Fruit fly (Drosophila melanogaster) whole organism, prepupa: ENCODE results near the gene Naprt.

Source experiments
- CG10631 ChIP-seq: fragments of 200-800 bp; sonication (Bioruptor generic); optimal IDR thresholded peaks from 2 replicates; lab custom pipeline; 2016; ENCODE audit warnings: missing biosample characterization, missing genetic modification characterization
- CG10669 ChIP-seq: fragments of 200-800 bp; sonication (Bioruptor generic); optimal IDR thresholded peaks from 3 replicates; lab custom pipeline; 2018; ENCODE audit warnings: missing biosample characterization, mild to moderate bottlenecking, missing genetic modification characterization, moderate library complexity
- CG11294 ChIP-seq: fragments of 200-800 bp; sonication (Bioruptor generic); IDR thresholded peaks from 2 replicates; pipeline ENCODE4 v1.3.6; 2022; ENCODE audit warnings: missing biosample characterization, missing genetic modification characterization
- CG11762 ChIP-seq: fragments of 200-800 bp; sonication (Bioruptor generic); optimal IDR thresholded peaks from 3 replicates; lab custom pipeline; 2016; ENCODE audit warnings: missing biosample characterization, missing genetic modification characterization; ENCODE audit not compliant: insufficient read depth
- CG11902 ChIP-seq: fragments of 200-800 bp; sonication (Bioruptor generic); optimal IDR thresholded peaks from 3 replicates; lab custom pipeline; 2016; ENCODE audit warnings: missing biosample characterization, missing genetic modification characterization
- CG1621 ChIP-seq: fragments of 200-800 bp; sonication (Bioruptor generic); optimal IDR thresholded peaks from 3 replicates; lab custom pipeline; 2018; ENCODE audit warnings: missing biosample characterization, mild to moderate bottlenecking, missing genetic modification characterization
- CG3032 ChIP-seq: fragments of 200-800 bp; optimal IDR thresholded peaks from 2 replicates; lab custom pipeline; 2019; ENCODE audit warnings: missing biosample characterization, mild to moderate bottlenecking, missing genetic modification characterization, moderate library complexity
- CG31627 ChIP-seq: fragments of 200-800 bp; sonication (Bioruptor generic); optimal IDR thresholded peaks from 3 replicates; lab custom pipeline; 2016; ENCODE audit warnings: missing biosample characterization, missing genetic modification characterization
- CG3919 ChIP-seq: fragments of 200-800 bp; sonication (Bioruptor generic); optimal IDR thresholded peaks from 3 replicates; lab custom pipeline; 2016; ENCODE audit warnings: missing biosample characterization, missing genetic modification characterization
- CG4318 ChIP-seq: fragments of 200-800 bp; sonication (Bioruptor generic); optimal IDR thresholded peaks from 3 replicates; lab custom pipeline; 2017; ENCODE audit warnings: missing biosample characterization, mild to moderate bottlenecking, missing genetic modification characterization
- CG6163 ChIP-seq: fragments of 200-800 bp; sonication (Bioruptor generic); IDR thresholded peaks from 3 replicates; pipeline ENCODE4 v1.3.6; 2022; ENCODE audit warnings: missing biosample characterization, missing genetic modification characterization
- CG6276 ChIP-seq: fragments of 200-800 bp; sonication (Bioruptor generic); optimal IDR thresholded peaks from 2 replicates; lab custom pipeline; 2017; ENCODE audit warnings: missing biosample characterization, mild to moderate bottlenecking, missing genetic modification characterization
- CG6792 ChIP-seq: fragments of 200-800 bp; sonication (Bioruptor generic); optimal IDR thresholded peaks from 3 replicates; lab custom pipeline; 2016; ENCODE audit warnings: missing biosample characterization, missing genetic modification characterization
- CG6854 ChIP-seq: fragments of 200-800 bp; sonication (Bioruptor generic); optimal IDR thresholded peaks from 2 replicates; lab custom pipeline; 2017; ENCODE audit warnings: missing biosample characterization, mild to moderate bottlenecking, missing genetic modification characterization
- CG7368 ChIP-seq: fragments of 200-800 bp; sonication (Bioruptor generic); optimal IDR thresholded peaks from 3 replicates; lab custom pipeline; 2016; ENCODE audit warnings: missing biosample characterization, missing genetic modification characterization
- CG8119 ChIP-seq: fragments of 200-800 bp; sonication (Bioruptor generic); IDR thresholded peaks from 3 replicates; pipeline ENCODE4 v1.3.6; 2022; ENCODE audit warnings: missing biosample characterization, missing genetic modification characterization
- CG8319 ChIP-seq: fragments of 200-800 bp; sonication (Bioruptor generic); optimal IDR thresholded peaks from 3 replicates; lab custom pipeline; 2016; ENCODE audit warnings: missing biosample characterization, missing genetic modification characterization
- CG8632 ChIP-seq: fragments of 200-800 bp; sonication (Bioruptor generic); optimal IDR thresholded peaks from 3 replicates; lab custom pipeline; 2016; ENCODE audit warnings: missing biosample characterization, missing genetic modification characterization
- Eip75B ChIP-seq: fragments of 200-800 bp; sonication (Bioruptor generic); optimal IDR thresholded peaks from 3 replicates; lab custom pipeline; 2016; ENCODE audit warnings: missing biosample characterization, missing genetic modification characterization
- Eip78C ChIP-seq: fragments of 200-800 bp; sonication (Bioruptor generic); peaks from one replicate; lab custom pipeline; 2016; ENCODE audit warnings: missing biosample characterization, missing genetic modification characterization
- Eip93F ChIP-seq: fragments of 200-800 bp; sonication (Bioruptor generic); optimal IDR thresholded peaks from 2 replicates; lab custom pipeline; 2016; ENCODE audit warnings: missing biosample characterization, mild to moderate bottlenecking, missing genetic modification characterization
- Gug ChIP-seq: fragments of 200-800 bp; sonication (Bioruptor generic); IDR thresholded peaks from 2 replicates; pipeline ENCODE4 v1.3.6; 2022; ENCODE audit warnings: missing biosample characterization, missing genetic modification characterization
- Hr39 ChIP-seq: fragments of 200-800 bp; sonication (Bioruptor generic); optimal IDR thresholded peaks from 2 replicates; lab custom pipeline; 2016; ENCODE audit warnings: missing biosample characterization, missing genetic modification characterization
- Lpt ChIP-seq: fragments of 200-800 bp; sonication (Bioruptor generic); optimal IDR thresholded peaks from 3 replicates; lab custom pipeline; 2016; ENCODE audit warnings: missing biosample characterization, missing genetic modification characterization
- Met ChIP-seq: fragments of 200-800 bp; sonication (Bioruptor generic); optimal IDR thresholded peaks from 3 replicates; lab custom pipeline; 2016; ENCODE audit warnings: missing biosample characterization, missing genetic modification characterization
- Smox ChIP-seq: fragments of 200-800 bp; sonication (Bioruptor generic); optimal IDR thresholded peaks from 3 replicates; lab custom pipeline; 2016; ENCODE audit warnings: missing biosample characterization, missing genetic modification characterization
- Sox102F ChIP-seq: fragments of 200-800 bp; sonication (Bioruptor generic); optimal IDR thresholded peaks from 2 replicates; lab custom pipeline; 2016; ENCODE audit warnings: missing biosample characterization, mild to moderate bottlenecking, missing genetic modification characterization
- Sox14 ChIP-seq: fragments of 200-800 bp; sonication (Bioruptor generic); optimal IDR thresholded peaks from 3 replicates; lab custom pipeline; 2016; ENCODE audit warnings: missing biosample characterization, missing genetic modification characterization
- Sox15 ChIP-seq: fragments of 200-800 bp; sonication (Bioruptor generic); optimal IDR thresholded peaks from 3 replicates; lab custom pipeline; 2016; ENCODE audit warnings: missing biosample characterization, missing genetic modification characterization
- achi ChIP-seq: fragments of 200-800 bp; sonication (Bioruptor generic); optimal IDR thresholded peaks from 3 replicates; lab custom pipeline; 2016; ENCODE audit warnings: missing biosample characterization, missing genetic modification characterization
- acj6 ChIP-seq: fragments of 200-800 bp; sonication (Bioruptor generic); optimal IDR thresholded peaks from 3 replicates; lab custom pipeline; 2016; ENCODE audit warnings: missing biosample characterization, missing genetic modification characterization
- cyc ChIP-seq: fragments of 200-800 bp; sonication (Bioruptor generic); optimal IDR thresholded peaks from 3 replicates; lab custom pipeline; 2016; ENCODE audit warnings: missing biosample characterization, missing genetic modification characterization
- dac ChIP-seq: fragments of 200-800 bp; sonication (Bioruptor generic); optimal IDR thresholded peaks from 2 replicates; lab custom pipeline; 2017; ENCODE audit warnings: missing biosample characterization, mild to moderate bottlenecking, missing genetic modification characterization
- eg ChIP-seq: fragments of 200-800 bp; sonication (Bioruptor generic); IDR thresholded peaks from 3 replicates; pipeline ENCODE4 v1.3.6; 2022; ENCODE audit warnings: missing biosample characterization, missing genetic modification characterization
- esn ChIP-seq: fragments of 200-800 bp; sonication (Bioruptor generic); optimal IDR thresholded peaks from 2 replicates; lab custom pipeline; 2016; ENCODE audit warnings: missing biosample characterization, mild to moderate bottlenecking, missing genetic modification characterization, moderate library complexity
- pdm3 ChIP-seq: fragments of 200-800 bp; sonication (Bioruptor generic); optimal IDR thresholded peaks from 3 replicates; lab custom pipeline; 2016; ENCODE audit warnings: missing biosample characterization, missing genetic modification characterization
- salr ChIP-seq, 2 experiments: fragments of 200-800 bp; sonication (Bioruptor generic); optimal IDR thresholded peaks; 3 replicates each; lab custom pipeline; 2016 to 2018; ENCODE audit warnings: missing biosample characterization in 2 of 2, missing genetic modification characterization in 2 of 2, mild to moderate bottlenecking in 1 of 2
- spab ChIP-seq: fragments of 200-800 bp; sonication (Bioruptor generic); optimal IDR thresholded peaks from 2 replicates; lab custom pipeline; 2017; ENCODE audit warnings: missing biosample characterization, mild to moderate bottlenecking, missing genetic modification characterization, missing genetic modification reagents
- ss ChIP-seq, 2 experiments: fragments of 200-800 bp; sonication (Bioruptor generic); optimal IDR thresholded peaks; 2 replicates in 1 of 2; 3 replicates in 1 of 2; lab custom pipeline; 2017 to 2018; ENCODE audit warnings: mild to moderate bottlenecking in 2 of 2, missing biosample characterization in 2 of 2, missing genetic modification characterization in 2 of 2, moderate library complexity in 1 of 2
- vri ChIP-seq: fragments of 200-800 bp; sonication (Bioruptor generic); optimal IDR thresholded peaks from 3 replicates; lab custom pipeline; 2016; ENCODE audit warnings: missing biosample characterization, mild to moderate bottlenecking, missing genetic modification characterization

Gene Naprt

dm6 chr2L:4222002-4222920, 24.4 kb upstream of the Naprt start (continued):
- peak; percentile 96 for TF ChIP-seq CG3032 (tag; lab: Kevin White, UChicago)
- TF ChIP-seq ss (GFP tag; optimal IDR thresholded peaks at IDR 0.05; lab: Kevin White, UChicago), result peak; percentile 64 to 80
- TF ChIP-seq CG6163 (GFP tag; lab: Robert Waterston, UW), result peak; percentile 57
- TF ChIP-seq esn (GFP tag; lab: Kevin White, UChicago), result peak; percentile 84
- TF ChIP-seq dac (GFP tag; lab: Kevin White, UChicago), result peak; percentile 87
- TF ChIP-seq CG1621 (tag; lab: Kevin White, UChicago), result peak; percentile 78
- TF ChIP-seq CG11294 (GFP tag; lab: Robert Waterston, UW), result peak; percentile 55; the same call in 1 of the 2 replicates
- TF ChIP-seq CG6854 (GFP tag; lab: Kevin White, UChicago), result peak; percentile 47
- TF ChIP-seq CG8632, result peak; percentile 65
- peak; percentile 81 for TF ChIP-seq CG7368 (GFP tag; lab: Kevin White, UChicago)
- peak; percentile 78 for TF ChIP-seq Lpt
- peak; percentile 83 for TF ChIP-seq achi (GFP tag; lab: Kevin White, UChicago)
- peak; percentile 78 for TF ChIP-seq CG3919 (GFP tag; lab: Kevin White, UChicago)
- TF ChIP-seq Met (GFP tag; lab: Kevin White, UChicago), result peak; percentile 90
- peak; percentile 90 for TF ChIP-seq CG6276
- TF ChIP-seq Sox14 (GFP tag; lab: Kevin White, UChicago), result peak; percentile 93
- TF ChIP-seq CG10631 (GFP tag; lab: Kevin White, UChicago), result peak; percentile 96
- peak; percentile 64 for TF ChIP-seq CG11902 (GFP tag; lab: Kevin White, UChicago)
- TF ChIP-seq Smox (GFP tag; lab: Kevin White, UChicago), result peak; percentile 73
- peak; percentile 66; the same call in 2 of the 3 replicates for TF ChIP-seq eg (GFP tag; lab: Robert Waterston, UW)

dm6 chr2L:4221354-4222001, 23.6 kb upstream of the Naprt start, which contains the start of gene ft:
TSS of gene ft (minus strand) at chr2L:4221796.
- TF ChIP-seq CG8119, result peak; percentile 32; the same call in 1 of the 3 replicates
- no peak for TF ChIP-seq CG11762 (GFP tag; lab: Kevin White, UChicago)
- TF ChIP-seq CG31627 (GFP tag; lab: Kevin White, UChicago), result no peak
- no peak for TF ChIP-seq acj6 (GFP tag; lab: Kevin White, UChicago)
- no peak for TF ChIP-seq Hr39 (GFP tag; lab: Kevin White, UChicago)
- TF ChIP-seq CG3919 (GFP tag; lab: Kevin White, UChicago), result peak; percentile 23
- TF ChIP-seq CG6276, result no peak
- TF ChIP-seq ss (GFP tag; optimal IDR thresholded peaks at IDR 0.05; lab: Kevin White, UChicago), result peak in 1 of 2 experiments; percentile 12
- no peak for TF ChIP-seq CG8319 (GFP tag; lab: Kevin White, UChicago)
- no peak for TF ChIP-seq vri (GFP tag; lab: Kevin White, UChicago)
- TF ChIP-seq Smox (GFP tag; lab: Kevin White, UChicago), result peak; percentile 7
- no peak for TF ChIP-seq Eip75B (GFP tag; lab: Kevin White, UChicago)
- no peak for TF ChIP-seq salr (GFP tag; optimal IDR thresholded peaks at IDR 0.05; lab: Kevin White, UChicago)
- TF ChIP-seq Gug, result 0 out of 2 replicates have a peak, but pooled peaks have one; percentile 14
- TF ChIP-seq Eip78C, result peak; percentile 25
- TF ChIP-seq esn (GFP tag; lab: Kevin White, UChicago), result no peak
- TF ChIP-seq Eip93F (GFP tag; lab: Kevin White, UChicago), result no peak
- no peak for TF ChIP-seq achi (GFP tag; lab: Kevin White, UChicago)
- TF ChIP-seq, all 60 proteins: peak for 6

dm6 chr2L:4218820-4219219, 20.9 kb upstream of the Naprt start:
- TF ChIP-seq Sox102F (GFP tag; lab: Kevin White, UChicago) (no peak), CG1621 (tag; lab: Kevin White, UChicago) (no peak), Sox15 (GFP tag; lab: Kevin White, UChicago) (no peak), CG6276 (no peak), CG6792 (no peak), pdm3 (GFP tag; lab: Kevin White, UChicago) (no peak), esn (GFP tag; lab: Kevin White, UChicago) (no peak), cyc (GFP tag; lab: Kevin White, UChicago) (no peak), CG10669 (no peak), CG8319 (GFP tag; lab: Kevin White, UChicago) (no peak), CG6854 (GFP tag; lab: Kevin White, UChicago) (no peak), CG3919 (GFP tag; lab: Kevin White, UChicago) (no peak), CG7368 (GFP tag; lab: Kevin White, UChicago) (no peak), spab (GFP tag; lab: Kevin White, UChicago) (no peak), vri (GFP tag; lab: Kevin White, UChicago) (no peak), acj6 (GFP tag; lab: Kevin White, UChicago) (no peak), CG4318 (no peak), CG11294 (GFP tag; lab: Robert Waterston, UW) (no peak), Hr39 (GFP tag; lab: Kevin White, UChicago) (no peak)
